Worm (Caenorhabditis elegans) whole organism, L4 larva: ENCODE data around the gene mks-5.

Experiments
- F26F4.8 ChIP-seq: fragments of 200-800 bp; sonication (Bioruptor generic); conservative IDR thresholded peaks from 2 replicates; pipeline ENCODE4 v1.3.6; 2022; ENCODE audit warnings: missing genetic modification characterization, missing compliant biosample characterization
- jun-1 ChIP-seq: fragments of 150-350 bp; optimal IDR thresholded peaks from 2 replicates; lab custom pipeline; 2014; ENCODE audit warnings: missing biosample characterization, missing genetic modification reagents, missing genetic modification characterization

ce11 chrII:10719931-10720330 is at the start of gene mks-5:
- no peak for TF ChIP-seq F26F4.8 (GFP tag; lab: Robert Waterston, UW)
- no peak for TF ChIP-seq jun-1
